Fruit fly (Drosophila melanogaster): Measurements from ENCODE around the gene CG7130.

The CG7130 gene

dm6 chr3L:22075706-22076398, at the start of gene CG7130, which contains the start of gene RpLP0 (continued):
- TF ChIP-seq CG14050 (GFP tag; IDR thresholded peaks at IDR 0.05) (peak; percentile 79), CG3838 (GFP tag; optimal IDR thresholded peaks at IDR 0.05) (peak; percentile 81), caup (GFP tag; optimal IDR thresholded peaks at IDR 0.05; ENCODE audit: severe bottlenecking) (peak; percentile 98), kay (GFP tag; optimal IDR thresholded peaks at IDR 0.05) (peak; percentile 15), CG10209 (GFP tag; optimal IDR thresholded peaks at IDR 0.05) (peak; percentile 94), chif (GFP tag; optimal IDR thresholded peaks at IDR 0.05) (peak; percentile 76 to 91), nerfin-2 (GFP tag; IDR thresholded peaks at IDR 0.05; ENCODE audit: partially characterized antibody) (no peak), CG4282 (GFP tag; optimal IDR thresholded peaks at IDR 0.05) (peak; percentile 62), CG4328 (GFP tag; optimal IDR thresholded peaks at IDR 0.05) (peak; percentile 92), CG11723 (GFP tag; optimal IDR thresholded peaks at IDR 0.05) (peak; percentile 90), CG9215 (GFP tag; IDR thresholded peaks at IDR 0.05) (peak; percentile 56), Doc3 (GFP tag; IDR thresholded peaks at IDR 0.05; ENCODE audit: partially characterized antibody) (0 out of 3 replicates have a peak, but pooled peaks have one; percentile 22), bbx (GFP tag; IDR thresholded peaks at IDR 0.05; ENCODE audit: partially characterized antibody) (0 out of 2 replicates have a peak, but pooled peaks have one; percentile 27), Ravus (GFP tag; IDR thresholded peaks at IDR 0.05) (peak; percentile 11; the same call in 1 of the 2 replicates), Max (GFP tag; optimal IDR thresholded peaks at IDR 0.05) (peak; percentile 90), CG8944 (GFP tag; optimal IDR thresholded peaks at IDR 0.05) (peak; percentile 87), CG14667 (GFP tag; IDR thresholded peaks at IDR 0.05) (peak; percentile 73), CG3847 (GFP tag; IDR thresholded peaks at IDR 0.05) (peak; percentile 86), Nf-YA (GFP tag; IDR thresholded peaks at IDR 0.05) (peak; percentile 77), slbo (GFP tag; IDR thresholded peaks at IDR 0.05) (peak; percentile 87), Dek (tag; optimal IDR thresholded peaks at IDR 0.05) (peak; percentile 72), salm (tag; optimal IDR thresholded peaks at IDR 0.05) (peak; percentile 83), corto (GFP tag; optimal IDR thresholded peaks at IDR 0.05) (peak; percentile 4), CG2678 (tag; optimal IDR thresholded peaks at IDR 0.05) (peak; percentile 85), CG17186 (GFP tag; optimal IDR thresholded peaks at IDR 0.05) (peak; percentile 87), CG7357 (GFP tag; IDR thresholded peaks at IDR 0.05) (no peak), CG33557 (GFP tag; optimal IDR thresholded peaks at IDR 0.05) (peak; percentile 93), tin (GFP tag; optimal IDR thresholded peaks at IDR 0.05) (peak; percentile 91), gsb (GFP tag; IDR thresholded peaks at IDR 0.05) (peak; percentile 83), pnt (GFP tag; optimal IDR thresholded peaks at IDR 0.05) (peak; percentile 56), CG5953 (GFP tag; IDR thresholded peaks at IDR 0.05) (peak; percentile 85), Rfx (GFP tag; IDR thresholded peaks at IDR 0.05) (peak; percentile 91), HLHmδ (GFP tag; optimal IDR thresholded peaks at IDR 0.05) (peak; percentile 99), Dip3 (GFP tag; optimal IDR thresholded peaks at IDR 0.05) (peak; percentile 87), croc (GFP tag; conservative IDR thresholded peaks at IDR 0.05) (peak; percentile 72), CG7963 (GFP tag; IDR thresholded peaks at IDR 0.05; ENCODE audit: partially characterized antibody) (no peak), HLH54F (GFP tag; optimal IDR thresholded peaks at IDR 0.05) (peak; percentile 86), CG34224 (GFP tag; IDR thresholded peaks at IDR 0.05; ENCODE audit: partially characterized antibody) (no peak), CG17912 (GFP tag; optimal IDR thresholded peaks at IDR 0.05) (peak; percentile 97), al (GFP tag; IDR thresholded peaks at IDR 0.05) (peak; percentile 57), Oaz (GFP tag; IDR thresholded peaks at IDR 0.05) (peak; percentile 65), CG11398 (GFP tag; optimal IDR thresholded peaks at IDR 0.05) (peak; percentile 94), lov (optimal IDR thresholded peaks at IDR 0.05) (no peak), lov (GFP tag; IDR thresholded peaks at IDR 0.05) (peak; percentile 94), CG6813 (GFP tag; optimal IDR thresholded peaks at IDR 0.05) (peak; percentile 95), CoRest (tag; optimal IDR thresholded peaks at IDR 0.05) (peak; percentile 85), stc (GFP tag; IDR thresholded peaks at IDR 0.05) (peak; percentile 75), CG16815 (GFP tag; optimal IDR thresholded peaks at IDR 0.05) (peak; percentile 68), CG8765 (GFP tag; IDR thresholded peaks at IDR 0.05) (peak; percentile 46; the same call in 1 of the 2 replicates)

Measured in whole organism, embryonic.